Fruit fly (Drosophila melanogaster) whole organism, pupa: Measurements from ENCODE around the gene mora.

Experiments used
- CG12605 ChIP-seq: fragments of 200-800 bp; sonication (Bioruptor generic); IDR thresholded peaks from 2 replicates; pipeline ENCODE4 v1.3.6; 2022; ENCODE audit warnings: missing biosample characterization, missing genetic modification characterization
- CG14655 ChIP-seq: fragments of 200-800 bp; sonication (Bioruptor generic); optimal IDR thresholded peaks from 3 replicates; lab custom pipeline; 2017; ENCODE audit warnings: mild to moderate bottlenecking, missing biosample characterization, missing genetic modification reagents, missing genetic modification characterization
- CG15710 ChIP-seq: fragments of 200-800 bp; sonication (Bioruptor generic); optimal IDR thresholded peaks from 2 replicates; lab custom pipeline; 2018; ENCODE audit warnings: missing biosample characterization, mild to moderate bottlenecking, missing genetic modification characterization, moderate library complexity
- CG34367 ChIP-seq: fragments of 200-800 bp; sonication (Bioruptor generic); optimal IDR thresholded peaks from 2 replicates; lab custom pipeline; 2018; ENCODE audit warnings: missing biosample characterization, mild to moderate bottlenecking, missing genetic modification characterization
- CG9948 ChIP-seq: fragments of 200-800 bp; sonication (Bioruptor generic); optimal IDR thresholded peaks from 2 replicates; lab custom pipeline; 2018; ENCODE audit warnings: missing biosample characterization, mild to moderate bottlenecking, missing genetic modification characterization, moderate library complexity
- EcR ChIP-seq: fragments of 200-800 bp; sonication (Bioruptor generic); optimal IDR thresholded peaks from 3 replicates; lab custom pipeline; 2019; ENCODE audit warnings: missing biosample characterization, missing genetic modification characterization, mild to moderate bottlenecking, moderate library complexity, missing genetic modification reagents
- Ets98B ChIP-seq: fragments of 200-800 bp; sonication (Bioruptor generic); IDR thresholded peaks from 2 replicates; pipeline ENCODE4 v1.3.6; 2022; ENCODE audit warnings: missing biosample characterization, missing genetic modification characterization
- fd96Ca ChIP-seq: fragments of 200-800 bp; sonication (Bioruptor generic); IDR thresholded peaks from 3 replicates; pipeline ENCODE4 v1.3.6; 2022; ENCODE audit warnings: missing biosample characterization, missing genetic modification characterization
- rn ChIP-seq: fragments of 200-800 bp; sonication (Bioruptor generic); IDR thresholded peaks from 2 replicates; pipeline ENCODE4 v1.3.6; 2022; ENCODE audit warnings: missing biosample characterization, missing genetic modification characterization

DNA sequence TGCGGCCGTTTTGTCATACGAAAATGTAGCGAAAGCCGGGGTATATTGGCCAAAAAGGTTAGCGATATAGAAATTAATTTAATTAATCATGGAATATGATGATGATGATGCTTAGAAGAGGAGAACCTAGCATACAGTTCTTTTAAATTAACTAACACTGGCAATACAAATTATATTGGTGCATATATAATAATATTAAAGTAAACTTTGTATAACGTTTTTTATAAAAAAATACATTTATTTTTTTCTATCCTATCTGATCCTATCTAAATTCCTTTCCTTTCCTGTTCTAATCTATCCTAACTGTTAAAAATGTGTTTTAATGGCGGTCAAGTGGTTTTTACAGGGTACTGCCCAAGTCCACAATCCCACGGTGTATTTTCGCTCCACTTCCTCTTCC is 19.8 kb downstream of the mora start:
- TF ChIP-seq CG15710 (no peak), CG9948 (tag; lab: Kevin White, UChicago) (no peak), rn (GFP tag; lab: Robert Waterston, UW) (no peak), CG12605 (GFP tag; lab: Robert Waterston, UW) (no peak), fd96Ca (GFP tag; lab: Robert Waterston, UW) (no peak), Ets98B (GFP tag; lab: Robert Waterston, UW) (no peak), CG34367 (tag; lab: Kevin White, UChicago) (no peak), CG14655 (GFP tag; lab: Kevin White, UChicago) (no peak), EcR (GFP tag; lab: Kevin White, UChicago) (no peak)
